Fruit fly (Drosophila melanogaster): ENCODE measurements around the gene CG31974.

DNA sequence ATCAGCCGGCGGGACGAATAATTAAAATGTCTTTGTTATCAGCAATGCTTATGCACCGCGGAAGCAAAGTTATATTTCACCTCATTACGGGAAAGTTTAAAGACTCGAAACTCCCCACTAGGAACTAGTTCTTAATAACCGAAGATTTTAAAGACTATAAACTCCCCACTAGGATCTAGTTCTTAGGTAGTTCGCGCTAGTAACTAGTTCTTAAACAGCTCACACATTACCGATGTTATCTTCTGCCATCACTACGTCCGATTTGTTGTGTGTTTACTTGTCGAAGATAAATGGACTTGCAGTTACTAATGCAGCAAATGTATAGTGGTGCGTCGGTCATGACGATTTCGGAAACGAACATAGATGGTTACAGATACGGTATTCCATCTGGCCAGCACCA, at the start of gene CG31974, which contains the start of gene CG11454:
- TF ChIP-seq OdsH (GFP tag; optimal IDR thresholded peaks at IDR 0.05) = no peak
- no peak for TF ChIP-seq Lpt (GFP tag; optimal IDR thresholded peaks at IDR 0.05)
- no peak for TF ChIP-seq salr (GFP tag; optimal IDR thresholded peaks at IDR 0.05)
- no peak for TF ChIP-seq CG10669 (GFP tag; optimal IDR thresholded peaks at IDR 0.05)
- no peak for TF ChIP-seq Eip93F (GFP tag; optimal IDR thresholded peaks at IDR 0.05)
- no peak for TF ChIP-seq CG10631 (GFP tag; optimal IDR thresholded peaks at IDR 0.05)
